Worm (Caenorhabditis elegans): ENCODE measurements around the gene C14A6.3.
"Not testable (repeated sequence)": the region's sequence is repeated elsewhere in the genome, so short reads cannot be mapped to it uniquely, and the experiment has no call there.

DNA sequence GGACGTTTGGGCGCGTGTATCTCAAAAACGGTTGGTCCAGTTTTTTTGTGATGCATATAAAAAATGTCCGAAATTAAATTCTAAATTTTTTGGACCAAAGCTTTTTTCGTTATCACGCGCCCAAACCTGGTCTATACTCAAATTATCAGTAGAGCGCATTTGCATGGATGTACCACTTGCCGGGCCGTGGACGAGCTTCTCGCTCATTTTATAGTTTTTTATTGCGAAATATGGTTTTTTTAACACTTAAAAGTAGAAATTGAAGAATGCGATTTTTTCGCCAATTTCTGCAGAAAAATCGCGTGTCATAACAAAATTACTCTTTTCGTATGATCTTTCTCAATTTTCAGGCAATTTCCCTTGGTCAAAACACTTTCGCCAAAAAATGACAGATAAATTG is 31.1 kb upstream of the C14A6.3 start:
- not testable (repeated sequence) for TF ChIP-seq ztf-18 (tag; optimal IDR thresholded peaks at IDR 0.05); ama-1 (optimal IDR thresholded peaks at IDR 0.05); ama-1 (GFP tag; optimal IDR thresholded peaks at IDR 0.05); athp-1 (tag; optimal IDR thresholded peaks at IDR 0.05); hmg-1.2 (GFP tag; IDR thresholded peaks at IDR 0.05); hsf-1 (GFP tag; IDR thresholded peaks at IDR 0.05); unc-62 (GFP tag; optimal IDR thresholded peaks at IDR 0.05); dpff-1 (tag; optimal IDR thresholded peaks at IDR 0.05); mel-28 (tag; optimal IDR thresholded peaks at IDR 0.05; ENCODE audit: borderline replicate concordance); sea-2 (GFP tag; IDR thresholded peaks at IDR 0.05); snpc-4 (GFP tag; optimal IDR thresholded peaks at IDR 0.05); snpc-4 (tag; optimal IDR thresholded peaks at IDR 0.05); F49E8.2 (tag; optimal IDR thresholded peaks at IDR 0.05; ENCODE audit: insufficient read depth); ceh-79 (tag; optimal IDR thresholded peaks at IDR 0.05); efl-1 (GFP tag; optimal IDR thresholded peaks at IDR 0.05); ztf-25 (GFP tag; IDR thresholded peaks at IDR 0.05)

All from whole organism, young adult.